Fruit fly (Drosophila melanogaster) S2 (cell line): ENCODE measurements around the gene CG43184.

ENCODE experiments used
- CG8478 ChIP-seq: fragments of >200 bp; optimal IDR thresholded peaks from 2 replicates; lab custom pipeline; 2018
- CTCF ChIP-seq, 2 experiments: fragments of >200 bp; optimal IDR thresholded peaks; 2 replicates each; lab custom pipeline; 2018

DNA sequence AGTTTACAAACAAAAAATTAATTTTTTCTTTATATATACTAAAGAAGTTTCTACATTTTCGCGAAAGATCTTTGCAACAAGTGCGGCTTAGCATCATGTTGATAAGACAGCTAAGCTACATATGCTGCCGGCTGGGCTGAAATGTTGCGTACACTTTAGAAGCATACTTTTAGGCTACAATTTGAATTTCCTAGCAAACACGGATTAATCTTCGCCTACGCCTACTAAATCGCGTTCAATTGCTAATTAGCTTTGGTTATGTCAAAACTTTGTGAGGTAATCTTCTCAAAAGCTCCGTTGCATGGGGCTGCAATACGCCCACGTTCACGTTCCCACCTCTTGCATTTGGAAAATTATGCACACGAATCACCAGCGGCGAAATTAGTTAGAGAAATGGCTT is 39.4 kb downstream of the CG43184 start:
- TF ChIP-seq CTCF (optimal IDR thresholded peaks at IDR 0.05; lab: Kevin White, UChicago) (no peak), CG8478 (lab: Kevin White, UChicago) (no peak)
